Fruit fly (Drosophila melanogaster): Measurements from ENCODE around the gene Dad.

dm6 chr3R:17054528-17054927 lies 721 bp downstream of the Dad start:
- TF ChIP-seq usp (GFP tag; optimal IDR thresholded peaks at IDR 0.05) (no peak), CG8478 (optimal IDR thresholded peaks at IDR 0.05) (no peak), Dll (optimal IDR thresholded peaks at IDR 0.05) (no peak), pan (optimal IDR thresholded peaks at IDR 0.05) (no peak)
